Worm (Caenorhabditis elegans): Measurements from ENCODE around the gene W08G11.1.

- TF ChIP-seq dao-5 (tag; optimal IDR thresholded peaks at IDR 0.05) (no peak), him-1 (tag; optimal IDR thresholded peaks at IDR 0.05) (peak; percentile 81)
These were observed 4.0 kb downstream of the W08G11.1 start for ce11 chrV:16350775-16351378.

All from whole organism, L4/young adult.